Fruit fly (Drosophila melanogaster): ENCODE results near the gene croc.

Gene croc

dm6 chr3L:21453623-21454022, 22.7 kb downstream of the croc start (continued):
- peak; percentile 20 for TF ChIP-seq CG18599 (GFP tag; optimal IDR thresholded peaks at IDR 0.05)
- TF ChIP-seq Asciz (GFP tag; optimal IDR thresholded peaks at IDR 0.05): peak; percentile 33
- peak; percentile 60 for TF ChIP-seq grau (tag; optimal IDR thresholded peaks at IDR 0.05)
- no peak for TF ChIP-seq CG13624 (GFP tag; optimal IDR thresholded peaks at IDR 0.05)
- TF ChIP-seq HmgD (GFP tag; optimal IDR thresholded peaks at IDR 0.05): no peak
- TF ChIP-seq sima (GFP tag; optimal IDR thresholded peaks at IDR 0.05): no peak
- TF ChIP-seq ato (GFP tag; IDR thresholded peaks at IDR 0.05; ENCODE audit: partially characterized antibody): no peak
- 0 out of 3 replicates have a peak, but pooled peaks have one; percentile 39 for TF ChIP-seq CG11093 (GFP tag; IDR thresholded peaks at IDR 0.05)
- no peak for TF ChIP-seq D (optimal IDR thresholded peaks at IDR 0.05)
- TF ChIP-seq D (GFP tag; optimal IDR thresholded peaks at IDR 0.05): peak; percentile 69
- TF ChIP-seq crp (GFP tag; optimal IDR thresholded peaks at IDR 0.05): no peak
- TF ChIP-seq gcm2 (GFP tag; optimal IDR thresholded peaks at IDR 0.05): no peak
- TF ChIP-seq CG4328 (GFP tag; optimal IDR thresholded peaks at IDR 0.05): no peak
- no peak for TF ChIP-seq ash1 (GFP tag; optimal IDR thresholded peaks at IDR 0.05)
- TF ChIP-seq Eip74EF (GFP tag; optimal IDR thresholded peaks at IDR 0.05): no peak
- no peak for TF ChIP-seq dati (GFP tag; IDR thresholded peaks at IDR 0.05)
- TF ChIP-seq Ptx1 (GFP tag; IDR thresholded peaks at IDR 0.05): peak; percentile 56
- peak; percentile 70 for TF ChIP-seq CG17328 (GFP tag; IDR thresholded peaks at IDR 0.05)
- no peak for TF ChIP-seq CG34224 (GFP tag; IDR thresholded peaks at IDR 0.05; ENCODE audit: partially characterized antibody)
- no peak for TF ChIP-seq CG9215 (GFP tag; IDR thresholded peaks at IDR 0.05)
- no peak for TF ChIP-seq da (GFP tag; optimal IDR thresholded peaks at IDR 0.05)
- peak in 1 of 2 experiments; percentile 69 for TF ChIP-seq Hr78 (GFP tag; optimal IDR thresholded peaks at IDR 0.05)
- peak; percentile 65 for TF ChIP-seq pnt (GFP tag; optimal IDR thresholded peaks at IDR 0.05)
- no peak for TF ChIP-seq sob (GFP tag; IDR thresholded peaks at IDR 0.05)
- no peak for TF ChIP-seq aop (GFP tag; IDR thresholded peaks at IDR 0.05)
- peak; percentile 34 for TF ChIP-seq CG13424 (tag; optimal IDR thresholded peaks at IDR 0.05)
- TF ChIP-seq HLH3B (GFP tag; IDR thresholded peaks at IDR 0.05): 0 out of 2 replicates have a peak, but pooled peaks have one; percentile 12
- no peak for TF ChIP-seq CG12744 (GFP tag; optimal IDR thresholded peaks at IDR 0.05)
- TF ChIP-seq CG7839 (tag; optimal IDR thresholded peaks at IDR 0.05): peak; percentile 59
- no peak for TF ChIP-seq Atf3 (GFP tag; optimal IDR thresholded peaks at IDR 0.05)
- TF ChIP-seq bowl (GFP tag; IDR thresholded peaks at IDR 0.05): no peak
- peak; percentile 79 for TF ChIP-seq CG9727 (GFP tag; optimal IDR thresholded peaks at IDR 0.05)
- no peak for TF ChIP-seq Mad (GFP tag; optimal IDR thresholded peaks at IDR 0.05)
- TF ChIP-seq nerfin-1 (tag; optimal IDR thresholded peaks at IDR 0.05): peak; percentile 12
- TF ChIP-seq Stat92E (GFP tag; optimal IDR thresholded peaks at IDR 0.05): no peak
- no peak for TF ChIP-seq pan (optimal IDR thresholded peaks at IDR 0.05)
- TF ChIP-seq pan (GFP tag; optimal IDR thresholded peaks at IDR 0.05 in 1 of 2, IDR thresholded peaks at IDR 0.05 in 1 of 2): peak in 1 of 2 experiments; percentile 36
- no peak for TF ChIP-seq dimm (GFP tag; IDR thresholded peaks at IDR 0.05)
- no peak for TF ChIP-seq ro (GFP tag; IDR thresholded peaks at IDR 0.05)
- no peak for TF ChIP-seq wek (GFP tag; optimal IDR thresholded peaks at IDR 0.05)
- TF ChIP-seq eyg (GFP tag; optimal IDR thresholded peaks at IDR 0.05): no peak
- TF ChIP-seq Spps (tag; optimal IDR thresholded peaks at IDR 0.05): peak; percentile 71
- TF ChIP-seq CG16815 (GFP tag; optimal IDR thresholded peaks at IDR 0.05): peak; percentile 70
- no peak for TF ChIP-seq CG8290 (GFP tag; optimal IDR thresholded peaks at IDR 0.05)
- TF ChIP-seq CG8290 (tag; optimal IDR thresholded peaks at IDR 0.05): no peak
- TF ChIP-seq Hand (GFP tag; optimal IDR thresholded peaks at IDR 0.05): no peak
- peak; percentile 17 for TF ChIP-seq repo (GFP tag; optimal IDR thresholded peaks at IDR 0.05)
- no peak for TF ChIP-seq sc (optimal IDR thresholded peaks at IDR 0.05)
- peak; percentile 34 for TF ChIP-seq sc (GFP tag; optimal IDR thresholded peaks at IDR 0.05)
- peak; percentile 19 for TF ChIP-seq tap (tag; optimal IDR thresholded peaks at IDR 0.05)
- 0 out of 3 replicates have a peak, but pooled peaks have one; percentile 38 for TF ChIP-seq CG3726 (GFP tag; IDR thresholded peaks at IDR 0.05)
- TF ChIP-seq CG18764 (GFP tag; optimal IDR thresholded peaks at IDR 0.05): peak; percentile 22
